Worm (Caenorhabditis elegans) whole organism, L4/young adult: ENCODE results near the gene cox-6B.

Experiments
- W03F9.2 ChIP-seq: fragments of 150-350 bp; optimal IDR thresholded peaks from 2 replicates; lab custom pipeline; 2014; ENCODE audit warnings: missing biosample characterization, missing genetic modification characterization
- dao-5 ChIP-seq: sonication (generic microtip); optimal IDR thresholded peaks from 2 replicates; lab custom pipeline; 2016; ENCODE audit warnings: missing genotype, missing genetic modification characterization, moderate library complexity, missing compliant biosample characterization
- him-1 ChIP-seq: sonication (generic microtip); optimal IDR thresholded peaks from 2 replicates; lab custom pipeline; 2016; ENCODE audit warnings: missing genotype, missing genetic modification reagents, missing genetic modification characterization, missing compliant biosample characterization

- TF ChIP-seq him-1 (tag; lab: Kevin White, UChicago) (no peak), W03F9.2 (no peak), dao-5 (tag; lab: Kevin White, UChicago) (no peak)
Observed at ce11 chrIII:2801800-2802515, 102.5 kb downstream of the cox-6B start, which contains the start of the genes twk-45 and Y71H2AM.25.
